Fruit fly (Drosophila melanogaster) whole organism: ENCODE measurements around the gene pira.

Source experiments
- CG8478 ChIP-seq: fragments of >200 bp; optimal IDR thresholded peaks from 2 replicates; lab custom pipeline; 2018; ENCODE audit warnings: inconsistent platforms
- pan ChIP-seq: fragments of >200 bp; optimal IDR thresholded peaks from 2 replicates; lab custom pipeline; 2017
- psq ChIP-seq: fragments of >200 bp; optimal IDR thresholded peaks from 2 replicates; lab custom pipeline; 2017

- TF ChIP-seq CG8478 (no peak), psq (lab: Kevin White, UChicago) (no peak), pan (lab: Kevin White, UChicago) (no peak)
These were observed 20.1 kb downstream of the pira start for dm6 chrX:12743296-12743695.
